Worm (Caenorhabditis elegans): ENCODE data around the gene mif-1.

Gene mif-1

ce11 chrIII:11895504-11895903, 47.6 kb downstream of the mif-1 start:
- TF ChIP-seq dao-5 (tag; optimal IDR thresholded peaks at IDR 0.05) (no peak), him-1 (tag; optimal IDR thresholded peaks at IDR 0.05) (no peak), W03F9.2 (tag; optimal IDR thresholded peaks at IDR 0.05) (no peak)

DNA sequence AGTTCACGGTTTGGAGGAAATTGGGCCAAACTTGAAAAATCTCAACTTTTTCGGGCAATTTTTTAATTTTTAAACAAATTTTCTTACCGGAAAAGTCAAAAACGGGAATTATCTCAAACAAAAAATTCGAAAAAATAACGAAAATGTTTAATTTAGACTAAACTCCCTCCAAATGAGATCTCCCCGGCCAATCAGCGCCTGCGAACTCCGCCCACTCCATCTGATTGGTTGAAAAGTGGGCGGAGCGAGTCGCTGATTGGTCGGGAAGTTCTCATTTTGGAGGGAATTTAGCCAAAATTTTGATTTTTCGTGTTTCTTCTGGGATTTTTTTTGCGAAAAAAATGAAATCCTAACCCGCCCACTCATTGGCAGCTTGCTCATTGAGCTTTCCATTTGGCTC, 48.7 kb downstream of the mif-1 start:
- no peak for TF ChIP-seq dao-5 (tag; optimal IDR thresholded peaks at IDR 0.05)
- no peak for TF ChIP-seq him-1 (tag; optimal IDR thresholded peaks at IDR 0.05)
- TF ChIP-seq W03F9.2 (tag; optimal IDR thresholded peaks at IDR 0.05): no peak

DNA sequence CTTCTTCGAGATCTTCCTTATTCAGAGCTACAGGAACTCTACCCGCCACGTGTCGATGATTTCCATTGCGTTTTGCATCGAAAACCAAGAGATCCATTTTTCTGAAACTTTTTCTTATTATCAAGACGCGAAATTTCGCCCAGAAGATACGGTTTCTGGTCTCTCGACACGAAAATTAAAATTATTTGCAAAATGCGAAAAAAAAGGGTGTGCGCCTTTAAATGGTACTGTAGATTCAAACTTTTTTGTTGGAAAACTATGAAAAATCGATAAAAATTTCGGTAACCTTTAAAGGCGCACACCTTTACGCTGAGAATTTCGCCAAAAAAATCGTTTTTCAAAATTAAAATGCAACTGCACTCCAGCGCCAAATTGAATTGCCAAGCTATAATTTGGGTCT, 50.2 kb downstream of the mif-1 start, which contains the start of gene tsen-2:
Gene tsen-2, minus strand, starts transcription at position 101 of the 400 bp plus-strand sequence.
- TF ChIP-seq dao-5 (tag; optimal IDR thresholded peaks at IDR 0.05): no peak
- no peak for TF ChIP-seq W03F9.2 (tag; optimal IDR thresholded peaks at IDR 0.05)
- no peak for TF ChIP-seq him-1 (tag; optimal IDR thresholded peaks at IDR 0.05)
